Fruit fly (Drosophila melanogaster): Measurements from ENCODE around the gene ko.
A peak's percentile ranks its signal among the peaks of the same experiment; 100 is the strongest.

The ko gene

dm6 chr3L:21135850-21136249 lies 4.9 kb upstream of the ko start (continued):
- TF ChIP-seq sug (tag; optimal IDR thresholded peaks at IDR 0.05) (no peak), Aef1 (GFP tag; IDR thresholded peaks at IDR 0.05) (no peak), Dad (GFP tag; optimal IDR thresholded peaks at IDR 0.05) (peak; percentile 4), wdn (GFP tag; IDR thresholded peaks at IDR 0.05) (no peak), CG4404 (GFP tag; IDR thresholded peaks at IDR 0.05) (no peak), CG6813 (GFP tag; optimal IDR thresholded peaks at IDR 0.05) (no peak), CG2199 (GFP tag; IDR thresholded peaks at IDR 0.05) (no peak), CG3847 (GFP tag; IDR thresholded peaks at IDR 0.05) (peak; percentile 98), Dbx (GFP tag; IDR thresholded peaks at IDR 0.05) (no peak), Sry-β (GFP tag; optimal IDR thresholded peaks at IDR 0.05) (peak; percentile 84), CG30403 (GFP tag; optimal IDR thresholded peaks at IDR 0.05) (peak; percentile 31), sima (GFP tag; optimal IDR thresholded peaks at IDR 0.05) (no peak), CG13287 (GFP tag; IDR thresholded peaks at IDR 0.05; ENCODE audit: partially characterized antibody) (peak; percentile 95), Vsx1 (GFP tag; optimal IDR thresholded peaks at IDR 0.05) (no peak), CG13894 (tag; optimal IDR thresholded peaks at IDR 0.05) (no peak), CG17186 (GFP tag; optimal IDR thresholded peaks at IDR 0.05) (peak; percentile 53), pros (GFP tag; optimal IDR thresholded peaks at IDR 0.05) (no peak), Nf-YB (GFP tag; optimal IDR thresholded peaks at IDR 0.05) (no peak), CG8944 (GFP tag; optimal IDR thresholded peaks at IDR 0.05) (no peak), CG31224 (GFP tag; IDR thresholded peaks at IDR 0.05) (no peak), Hr78 (GFP tag; optimal IDR thresholded peaks at IDR 0.05) (no peak), inv (GFP tag; IDR thresholded peaks at IDR 0.05; ENCODE audit: partially characterized antibody) (peak; percentile 79), D19B (GFP tag; optimal IDR thresholded peaks at IDR 0.05) (no peak), Optix (GFP tag; IDR thresholded peaks at IDR 0.05) (no peak), CG1602 (GFP tag; optimal IDR thresholded peaks at IDR 0.05) (no peak), CG2875 (GFP tag; optimal IDR thresholded peaks at IDR 0.05) (no peak), CG10543 (GFP tag; optimal IDR thresholded peaks at IDR 0.05) (peak; percentile 10), Ptx1 (GFP tag; IDR thresholded peaks at IDR 0.05) (no peak), HLH3B (GFP tag; IDR thresholded peaks at IDR 0.05) (no peak), CG10321 (GFP tag; IDR thresholded peaks at IDR 0.05) (no peak), Fer3 (tag; optimal IDR thresholded peaks at IDR 0.05) (no peak), CG13775 (GFP tag; optimal IDR thresholded peaks at IDR 0.05) (no peak), yki (optimal IDR thresholded peaks at IDR 0.05) (no peak), CG12071 (GFP tag; optimal IDR thresholded peaks at IDR 0.05) (no peak), Opbp (GFP tag; IDR thresholded peaks at IDR 0.05; ENCODE audit: partially characterized antibody) (peak; percentile 96), zfh1 (GFP tag; IDR thresholded peaks at IDR 0.05) (0 out of 3 replicates have a peak, but pooled peaks have one; percentile 11), chn (GFP tag; optimal IDR thresholded peaks at IDR 0.05) (peak; percentile 18), grn (GFP tag; optimal IDR thresholded peaks at IDR 0.05) (no peak), CG4282 (GFP tag; optimal IDR thresholded peaks at IDR 0.05) (no peak), nmo (GFP tag; optimal IDR thresholded peaks at IDR 0.05) (peak; percentile 51), CG13296 (GFP tag; optimal IDR thresholded peaks at IDR 0.05) (no peak), Max (GFP tag; optimal IDR thresholded peaks at IDR 0.05) (peak; percentile 70), CG17802 (tag; optimal IDR thresholded peaks at IDR 0.05) (no peak), CG8290 (GFP tag; optimal IDR thresholded peaks at IDR 0.05) (peak; percentile 26), CG8290 (tag; optimal IDR thresholded peaks at IDR 0.05) (peak in 1 of 2 experiments; percentile 80), phol (tag; optimal IDR thresholded peaks at IDR 0.05) (peak; percentile 56), Hr51 (GFP tag; optimal IDR thresholded peaks at IDR 0.05) (peak in 1 of 2 experiments; percentile 20), ken (GFP tag; IDR thresholded peaks at IDR 0.05) (no peak), CG13123 (GFP tag; optimal IDR thresholded peaks at IDR 0.05) (no peak), CG10959 (GFP tag; IDR thresholded peaks at IDR 0.05) (no peak), CG10267 (tag; optimal IDR thresholded peaks at IDR 0.05) (peak; percentile 62)
